Fruit fly (Drosophila melanogaster) Kc167 (cell line): ENCODE measurements around the gene CG5388.

Experiments used
- Myc ChIP-seq: fragments of >200 bp; optimal IDR thresholded peaks from 2 replicates; lab custom pipeline; 2017; ENCODE audit warnings: missing external identifiers
- Sin3A ChIP-seq: fragments of >200 bp; optimal IDR thresholded peaks from 2 replicates; lab custom pipeline; 2018; ENCODE audit warnings: missing external identifiers
- h ChIP-seq: fragments of >200 bp; optimal IDR thresholded peaks from 3 replicates; lab custom pipeline; 2018; ENCODE audit warnings: missing external identifiers
- psq ChIP-seq: fragments of >200 bp; optimal IDR thresholded peaks from 2 replicates; lab custom pipeline; 2017; ENCODE audit warnings: missing external identifiers

DNA sequence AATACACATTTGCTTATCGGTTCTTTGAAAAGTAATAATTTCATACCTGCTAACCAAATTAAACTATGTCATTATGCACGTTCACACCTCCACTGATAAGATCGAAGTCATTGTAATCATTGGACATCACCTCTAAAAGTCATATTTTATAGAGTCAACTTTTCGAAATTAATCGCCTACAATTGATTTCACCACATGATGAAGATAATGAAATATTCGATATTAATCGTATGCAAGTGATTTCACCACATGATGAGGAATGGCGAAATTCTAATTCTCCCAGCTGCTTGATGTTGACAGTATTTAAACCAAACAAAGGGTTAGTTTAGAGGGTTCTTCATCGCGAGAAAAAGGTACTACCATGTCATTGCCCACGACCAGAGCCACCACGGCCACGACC lies 35.6 kb upstream of the CG5388 start, which contains the start of gene CG18596:
- TF ChIP-seq psq (lab: Kevin White, UChicago) (no peak), Sin3A (lab: Kevin White, UChicago) (no peak), Myc (lab: Kevin White, UChicago) (no peak), h (lab: Kevin White, UChicago) (no peak)
